Worm (Caenorhabditis elegans): ENCODE measurements around the gene R10H10.7.

The R10H10.7 gene

DNA sequence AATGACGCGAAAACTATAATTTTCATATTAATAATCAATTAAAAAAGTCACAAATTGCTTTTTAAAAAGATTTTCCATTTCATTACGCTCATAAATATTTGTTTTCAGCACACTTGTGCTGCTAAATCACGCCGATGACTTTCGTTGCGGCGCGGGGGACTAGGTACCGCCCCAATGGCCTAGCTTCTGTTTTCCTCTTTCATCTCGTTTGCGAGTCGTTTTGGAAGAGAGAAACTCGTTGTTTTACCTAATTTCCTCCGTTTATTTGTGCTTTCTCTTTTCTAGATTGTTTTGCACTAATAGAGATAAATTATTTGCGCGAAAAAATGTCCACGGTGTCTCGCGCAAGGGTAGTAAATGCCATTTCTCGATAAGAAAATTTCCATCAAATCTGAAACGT lies 32.7 kb downstream of the R10H10.7 start:
- no peak for TF ChIP-seq ceh-39 (tag; optimal IDR thresholded peaks at IDR 0.05)
- no peak for TF ChIP-seq nhr-12 (tag; optimal IDR thresholded peaks at IDR 0.05)
- TF ChIP-seq mab-5 (tag; optimal IDR thresholded peaks at IDR 0.05), result no peak
- no peak for TF ChIP-seq tbx-8 (GFP tag; optimal IDR thresholded peaks at IDR 0.05)
- TF ChIP-seq lin-32 (GFP tag; optimal IDR thresholded peaks at IDR 0.05), result no peak
- no peak for TF ChIP-seq blmp-1 (tag; optimal IDR thresholded peaks at IDR 0.05)
- TF ChIP-seq mls-2 (tag; optimal IDR thresholded peaks at IDR 0.05), result no peak
- no peak for TF ChIP-seq ces-1 (GFP tag; optimal IDR thresholded peaks at IDR 0.05)
- no peak for TF ChIP-seq lsy-2 (tag; optimal IDR thresholded peaks at IDR 0.05)
- no peak for TF ChIP-seq elt-1 (tag; optimal IDR thresholded peaks at IDR 0.05; ENCODE audit: borderline replicate concordance, insufficient read depth)
- TF ChIP-seq unc-39 (tag; optimal IDR thresholded peaks at IDR 0.05), result no peak
- TF ChIP-seq zip-8 (tag; optimal IDR thresholded peaks at IDR 0.05), result no peak
- TF ChIP-seq drap-1 (GFP tag; optimal IDR thresholded peaks at IDR 0.05), result no peak
- no peak for TF ChIP-seq mep-1 (tag; optimal IDR thresholded peaks at IDR 0.05)
- TF ChIP-seq sem-2 (GFP tag; optimal IDR thresholded peaks at IDR 0.05), result no peak
- TF ChIP-seq unc-120 (tag; optimal IDR thresholded peaks at IDR 0.05; ENCODE audit: poor library complexity, severe bottlenecking), result no peak
- TF ChIP-seq nhr-2 (tag; optimal IDR thresholded peaks at IDR 0.05), result no peak
- TF ChIP-seq M03D4.4 (tag; optimal IDR thresholded peaks at IDR 0.05), result no peak
- TF ChIP-seq unc-62 (GFP tag; optimal IDR thresholded peaks at IDR 0.05), result no peak

DNA sequence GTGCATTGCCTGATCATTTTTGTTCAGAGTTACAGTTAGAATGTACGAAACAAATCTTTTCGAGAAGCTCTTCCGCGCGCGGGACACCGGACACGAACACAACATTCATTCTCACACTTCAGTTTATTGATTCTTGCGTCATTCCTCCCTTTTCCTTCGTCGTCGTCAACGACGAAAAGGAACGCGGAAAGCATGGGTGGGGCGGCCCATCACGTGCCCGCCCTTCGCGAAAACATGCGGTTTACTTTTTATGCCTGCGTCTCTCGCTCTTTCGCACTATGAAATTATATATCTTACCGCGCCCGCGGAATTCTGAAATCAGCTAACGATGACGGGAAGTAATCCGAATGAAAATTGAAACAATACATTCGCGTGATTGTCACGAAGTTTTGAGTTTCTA lies 33.1 kb downstream of the R10H10.7 start:
- TF ChIP-seq tbx-8 (GFP tag; optimal IDR thresholded peaks at IDR 0.05) (no peak), ztf-11 (tag; optimal IDR thresholded peaks at IDR 0.05) (peak; percentile 1), sptf-1 (tag; optimal IDR thresholded peaks at IDR 0.05) (no peak), ceh-43 (GFP tag; optimal IDR thresholded peaks at IDR 0.05) (no peak), nhr-76 (tag; optimal IDR thresholded peaks at IDR 0.05) (no peak), flh-1 (GFP tag; optimal IDR thresholded peaks at IDR 0.05) (no peak), ces-1 (GFP tag; optimal IDR thresholded peaks at IDR 0.05) (peak; percentile 57), sem-2 (GFP tag; optimal IDR thresholded peaks at IDR 0.05) (no peak), bed-3 (GFP tag; optimal IDR thresholded peaks at IDR 0.05) (no peak), unc-62 (GFP tag; optimal IDR thresholded peaks at IDR 0.05) (no peak), lsy-2 (tag; optimal IDR thresholded peaks at IDR 0.05) (no peak), nhr-2 (tag; optimal IDR thresholded peaks at IDR 0.05) (no peak), unc-120 (tag; optimal IDR thresholded peaks at IDR 0.05; ENCODE audit: poor library complexity, severe bottlenecking) (peak; percentile 6), nhr-28 (tag; optimal IDR thresholded peaks at IDR 0.05) (no peak), pha-4 (tag; optimal IDR thresholded peaks at IDR 0.05) (peak; percentile 2), ham-2 (GFP tag; optimal IDR thresholded peaks at IDR 0.05) (peak; percentile 45), M03D4.4 (tag; optimal IDR thresholded peaks at IDR 0.05) (no peak), lin-32 (GFP tag; optimal IDR thresholded peaks at IDR 0.05) (no peak), ceh-83 (GFP tag; optimal IDR thresholded peaks at IDR 0.05) (no peak), nhr-12 (tag; optimal IDR thresholded peaks at IDR 0.05) (no peak)

DNA sequence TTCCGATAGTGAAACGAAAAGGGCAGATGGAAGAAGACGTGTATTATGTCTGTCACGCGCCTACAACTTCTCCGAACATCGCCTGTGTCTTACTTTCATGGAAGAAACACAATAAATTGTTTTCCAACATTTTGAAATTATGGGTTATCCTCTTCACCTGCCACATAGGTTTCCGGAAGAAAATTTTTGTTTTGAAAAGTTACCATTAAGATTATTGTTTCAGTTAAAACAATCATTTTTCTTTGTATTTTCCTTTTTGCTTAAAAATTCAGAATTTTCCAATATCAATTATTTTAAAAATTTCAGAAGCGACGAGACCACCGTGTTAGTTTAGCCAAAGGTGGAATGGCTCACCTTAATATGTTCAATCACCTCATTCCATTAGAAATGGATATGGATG lies 39.1 kb downstream of the R10H10.7 start, which contains the start of gene mask-1:
mask-1 (plus strand) TSS at position 301 of the 400 bp plus-strand sequence.
- no peak for TF ChIP-seq lin-32 (GFP tag; optimal IDR thresholded peaks at IDR 0.05)
- no peak for TF ChIP-seq blmp-1 (tag; optimal IDR thresholded peaks at IDR 0.05)
- no peak for TF ChIP-seq M03D4.4 (tag; optimal IDR thresholded peaks at IDR 0.05)
- TF ChIP-seq unc-62 (GFP tag; optimal IDR thresholded peaks at IDR 0.05), result no peak
- TF ChIP-seq mls-2 (tag; optimal IDR thresholded peaks at IDR 0.05), result no peak
- no peak for TF ChIP-seq mab-5 (tag; optimal IDR thresholded peaks at IDR 0.05)
- no peak for TF ChIP-seq snpc-4 (tag; optimal IDR thresholded peaks at IDR 0.05)
- TF ChIP-seq lsy-2 (tag; optimal IDR thresholded peaks at IDR 0.05), result no peak
- no peak for TF ChIP-seq sem-2 (GFP tag; optimal IDR thresholded peaks at IDR 0.05)
- TF ChIP-seq lin-13 (tag; optimal IDR thresholded peaks at IDR 0.05), result no peak
- no peak for TF ChIP-seq cnd-1 (tag; optimal IDR thresholded peaks at IDR 0.05)
- TF ChIP-seq tbx-8 (GFP tag; optimal IDR thresholded peaks at IDR 0.05), result no peak
- no peak for TF ChIP-seq ceh-83 (GFP tag; optimal IDR thresholded peaks at IDR 0.05)
- TF ChIP-seq ces-1 (GFP tag; optimal IDR thresholded peaks at IDR 0.05), result no peak
- no peak for TF ChIP-seq nhr-2 (tag; optimal IDR thresholded peaks at IDR 0.05)
- no peak for TF ChIP-seq ceh-43 (GFP tag; optimal IDR thresholded peaks at IDR 0.05)
- TF ChIP-seq nhr-12 (tag; optimal IDR thresholded peaks at IDR 0.05), result no peak
- TF ChIP-seq sptf-1 (tag; optimal IDR thresholded peaks at IDR 0.05), result no peak
- no peak for TF ChIP-seq nhr-28 (tag; optimal IDR thresholded peaks at IDR 0.05)

DNA sequence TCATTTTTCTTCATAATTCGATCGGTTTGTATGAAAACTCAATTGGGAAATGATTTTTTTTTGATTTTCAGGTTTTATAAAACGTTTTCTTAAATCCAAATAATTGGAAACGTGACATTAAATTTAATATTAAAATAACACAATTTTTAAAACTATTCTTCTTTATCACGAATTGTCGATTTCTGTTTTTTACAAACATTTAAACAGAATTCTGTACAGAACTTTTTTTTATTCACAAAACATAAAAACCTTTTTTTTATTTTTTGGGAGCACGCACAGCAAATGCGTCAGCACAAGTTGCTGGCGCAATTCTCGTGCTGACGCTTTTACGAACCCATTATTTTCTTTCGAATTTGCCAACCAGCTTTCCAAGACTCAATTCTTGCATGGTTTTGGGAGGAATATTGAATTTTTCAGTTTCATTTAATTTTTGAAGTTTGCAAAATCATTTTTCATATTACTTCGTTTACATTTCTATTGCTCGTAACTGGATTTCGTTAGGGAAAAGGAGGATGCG lies 39.9 kb downstream of the R10H10.7 start, which contains the start of gene mpz-5:
mpz-5 (minus strand) TSS at position 51 of the 517 bp plus-strand sequence.
- TF ChIP-seq ces-1 (GFP tag; optimal IDR thresholded peaks at IDR 0.05) (no peak), nhr-237 (tag; optimal IDR thresholded peaks at IDR 0.05) (peak; percentile 23), elt-3 (tag; optimal IDR thresholded peaks at IDR 0.05) (no peak), lin-32 (GFP tag; optimal IDR thresholded peaks at IDR 0.05) (peak; percentile 32), nhr-76 (tag; optimal IDR thresholded peaks at IDR 0.05) (no peak), nhr-28 (tag; optimal IDR thresholded peaks at IDR 0.05) (no peak), elt-1 (tag; optimal IDR thresholded peaks at IDR 0.05; ENCODE audit: borderline replicate concordance, insufficient read depth) (no peak), sem-2 (GFP tag; optimal IDR thresholded peaks at IDR 0.05) (no peak), mep-1 (tag; optimal IDR thresholded peaks at IDR 0.05) (peak; percentile 81), nhr-12 (tag; optimal IDR thresholded peaks at IDR 0.05) (no peak), M03D4.4 (tag; optimal IDR thresholded peaks at IDR 0.05) (peak; percentile 39), bed-3 (GFP tag; optimal IDR thresholded peaks at IDR 0.05) (no peak), unc-120 (tag; optimal IDR thresholded peaks at IDR 0.05; ENCODE audit: poor library complexity, severe bottlenecking) (no peak), flh-1 (GFP tag; optimal IDR thresholded peaks at IDR 0.05) (no peak), tbx-8 (GFP tag; optimal IDR thresholded peaks at IDR 0.05) (no peak), lsy-2 (tag; optimal IDR thresholded peaks at IDR 0.05) (peak; percentile 64), mab-5 (tag; optimal IDR thresholded peaks at IDR 0.05) (no peak), zip-8 (tag; optimal IDR thresholded peaks at IDR 0.05) (no peak), mls-2 (tag; optimal IDR thresholded peaks at IDR 0.05) (no peak), nhr-2 (tag; optimal IDR thresholded peaks at IDR 0.05) (no peak), ham-2 (GFP tag; optimal IDR thresholded peaks at IDR 0.05) (no peak), ceh-39 (tag; optimal IDR thresholded peaks at IDR 0.05) (no peak), ztf-11 (tag; optimal IDR thresholded peaks at IDR 0.05) (no peak), unc-39 (tag; optimal IDR thresholded peaks at IDR 0.05) (no peak), lin-13 (tag; optimal IDR thresholded peaks at IDR 0.05) (peak; percentile 60), sptf-1 (tag; optimal IDR thresholded peaks at IDR 0.05) (peak; percentile 75), ceh-83 (GFP tag; optimal IDR thresholded peaks at IDR 0.05) (peak; percentile 51), cnd-1 (tag; optimal IDR thresholded peaks at IDR 0.05) (no peak), ceh-43 (GFP tag; optimal IDR thresholded peaks at IDR 0.05) (peak; percentile 11), hlh-1 (tag; optimal IDR thresholded peaks at IDR 0.05) (peak; percentile 24), unc-62 (GFP tag; optimal IDR thresholded peaks at IDR 0.05) (no peak), blmp-1 (tag; optimal IDR thresholded peaks at IDR 0.05) (no peak), snpc-4 (tag; optimal IDR thresholded peaks at IDR 0.05) (no peak), drap-1 (GFP tag; optimal IDR thresholded peaks at IDR 0.05) (no peak), pha-4 (tag; optimal IDR thresholded peaks at IDR 0.05) (peak; percentile 0)
